Worm (Caenorhabditis elegans): ENCODE results near the gene prdh-1.

prdh-1 gene

DNA sequence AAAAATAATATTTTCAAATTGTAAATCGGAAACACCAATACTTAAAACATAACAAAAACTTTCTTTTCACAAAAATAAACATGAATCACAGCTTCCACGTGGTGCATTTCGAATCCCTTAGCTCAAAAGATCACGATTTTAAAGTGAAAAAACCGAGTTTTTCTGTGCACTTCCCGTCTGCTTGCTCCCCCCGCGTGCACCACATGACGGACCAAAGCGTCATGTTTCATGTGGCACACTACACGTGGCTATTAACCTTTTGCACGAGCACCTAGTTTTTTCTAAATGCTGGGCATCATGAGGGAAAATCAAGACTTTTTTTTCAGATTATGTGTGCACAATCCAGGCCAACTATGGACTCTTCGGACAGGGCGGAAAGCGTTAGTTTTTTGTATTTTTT, 4.4 kb upstream of the prdh-1 start (continued):
- TF ChIP-seq unc-130 (tag; optimal IDR thresholded peaks at IDR 0.05) = no peak
- no peak for TF ChIP-seq nhr-76 (tag; optimal IDR thresholded peaks at IDR 0.05)
- no peak for TF ChIP-seq sup-37 (GFP tag; optimal IDR thresholded peaks at IDR 0.05)
- no peak for TF ChIP-seq hpl-2 (GFP tag; optimal IDR thresholded peaks at IDR 0.05)
- no peak for TF ChIP-seq isw-1 (GFP tag; IDR thresholded peaks at IDR 0.05)
- TF ChIP-seq hlh-4 (tag; optimal IDR thresholded peaks at IDR 0.05) = no peak
- peak; percentile 13 for TF ChIP-seq C16A3.4 (tag; optimal IDR thresholded peaks at IDR 0.05)
- TF ChIP-seq nhr-71 (tag; optimal IDR thresholded peaks at IDR 0.05) = peak; percentile 79
- peak in 1 of 2 experiments; percentile 2 for TF ChIP-seq efl-1 (optimal IDR thresholded peaks at IDR 0.05)
- TF ChIP-seq efl-1 (GFP tag; optimal IDR thresholded peaks at IDR 0.05 in 1 of 2) = no peak
- TF ChIP-seq mep-1 (tag; optimal IDR thresholded peaks at IDR 0.05) = no peak
- TF ChIP-seq lin-39 (tag; optimal IDR thresholded peaks at IDR 0.05) = no peak
- no peak for TF ChIP-seq irx-1 (tag; optimal IDR thresholded peaks at IDR 0.05)
- no peak for TF ChIP-seq ceh-90 (tag; optimal IDR thresholded peaks at IDR 0.05)
- TF ChIP-seq sox-4 (tag; optimal IDR thresholded peaks at IDR 0.05) = no peak
- TF ChIP-seq mab-9 (GFP tag; IDR thresholded peaks at IDR 0.05) = no peak
- no peak for TF ChIP-seq efl-3 (GFP tag; optimal IDR thresholded peaks at IDR 0.05)
- no peak for TF ChIP-seq C04F5.9 (tag; optimal IDR thresholded peaks at IDR 0.05)
- no peak for TF ChIP-seq pqm-1 (tag; optimal IDR thresholded peaks at IDR 0.05)
- TF ChIP-seq elt-2 (tag; optimal IDR thresholded peaks at IDR 0.05) = no peak
- no peak for TF ChIP-seq sptf-1 (tag; optimal IDR thresholded peaks at IDR 0.05)
- TF ChIP-seq ets-5 (GFP tag; IDR thresholded peaks at IDR 0.05) = no peak
- TF ChIP-seq nhr-90 (tag; optimal IDR thresholded peaks at IDR 0.05; ENCODE audit: poor library complexity) = no peak
- TF ChIP-seq lsy-2 (tag; optimal IDR thresholded peaks at IDR 0.05) = peak; percentile 50 to 61
- no peak for TF ChIP-seq mef-2 (tag; optimal IDR thresholded peaks at IDR 0.05)
- TF ChIP-seq nhr-11 (tag; optimal IDR thresholded peaks at IDR 0.05) = no peak
- TF ChIP-seq ztf-4 (tag; optimal IDR thresholded peaks at IDR 0.05) = peak; percentile 16
- no peak for TF ChIP-seq pag-3 (tag; optimal IDR thresholded peaks at IDR 0.05; ENCODE audit: borderline replicate concordance, insufficient read depth)
- TF ChIP-seq unc-62 (GFP tag; optimal IDR thresholded peaks at IDR 0.05) = no peak
- no peak for TF ChIP-seq swsn-7 (tag; optimal IDR thresholded peaks at IDR 0.05)
- TF ChIP-seq xbp-1 (tag; optimal IDR thresholded peaks at IDR 0.05) = peak; percentile 19
- no peak for TF ChIP-seq grh-1 (GFP tag; IDR thresholded peaks at IDR 0.05)
- TF ChIP-seq ceh-88 (GFP tag; IDR thresholded peaks at IDR 0.05) = no peak
- no peak for TF ChIP-seq aly-2 (tag; optimal IDR thresholded peaks at IDR 0.05)
- peak; percentile 24 for TF ChIP-seq tbx-2 (tag; optimal IDR thresholded peaks at IDR 0.05)
- peak; percentile 83 for TF ChIP-seq lin-14 (GFP tag; optimal IDR thresholded peaks at IDR 0.05)
- no peak for TF ChIP-seq ama-1 (optimal IDR thresholded peaks at IDR 0.05)
- no peak for TF ChIP-seq zip-4 (GFP tag; optimal IDR thresholded peaks at IDR 0.05)
- TF ChIP-seq ceh-63 (GFP tag; optimal IDR thresholded peaks at IDR 0.05) = no peak
- peak; percentile 55 for TF ChIP-seq snu-23 (GFP tag; optimal IDR thresholded peaks at IDR 0.05)
- TF ChIP-seq lin-13 (GFP tag; optimal IDR thresholded peaks at IDR 0.05) = no peak
- TF ChIP-seq tlp-1 (tag; optimal IDR thresholded peaks at IDR 0.05) = no peak
- no peak for TF ChIP-seq hlh-17 (GFP tag; optimal IDR thresholded peaks at IDR 0.05; ENCODE audit: borderline replicate concordance)
- TF ChIP-seq mdl-1 (tag; optimal IDR thresholded peaks at IDR 0.05) = peak in 1 of 2 experiments; percentile 88

DNA sequence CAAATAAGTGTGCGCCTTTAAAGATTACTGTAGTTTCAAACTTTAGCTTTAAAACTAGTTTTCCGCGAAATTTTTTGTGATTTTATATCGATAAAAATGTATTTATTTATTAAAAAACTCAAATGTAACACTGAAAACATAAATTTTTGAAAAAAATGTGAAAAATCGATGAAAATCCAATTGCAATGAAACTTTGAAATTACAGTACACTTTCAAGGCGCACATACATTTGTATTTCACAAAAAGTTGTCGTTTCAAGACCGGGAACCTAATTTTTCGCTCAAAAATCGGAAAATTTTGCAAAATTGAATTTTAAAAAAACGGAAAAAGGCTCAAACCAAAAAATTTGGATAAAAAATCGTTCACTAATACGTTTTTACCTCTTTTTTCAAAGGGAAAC, 4.0 kb upstream of the prdh-1 start:
- TF ChIP-seq egl-27 (tag; optimal IDR thresholded peaks at IDR 0.05) (no peak), skn-1 (tag; optimal IDR thresholded peaks at IDR 0.05) (no peak), nhr-84 (tag; optimal IDR thresholded peaks at IDR 0.05) (no peak), fkh-4 (tag; optimal IDR thresholded peaks at IDR 0.05; ENCODE audit: borderline replicate concordance) (no peak), jun-1 (tag; optimal IDR thresholded peaks at IDR 0.05) (no peak), fkh-10 (GFP tag; optimal IDR thresholded peaks at IDR 0.05) (no peak), zip-4 (GFP tag; optimal IDR thresholded peaks at IDR 0.05) (no peak)
